Fruit fly (Drosophila melanogaster) whole organism, embryonic: ENCODE results near the gene CG5498.

Source experiments
- Bdp1 ChIP-seq: fragments of 200-800 bp; sonication (Bioruptor generic); optimal IDR thresholded peaks from 3 replicates; lab custom pipeline; 2016; ENCODE audit warnings: missing biosample characterization, missing genetic modification characterization
- Bgb ChIP-seq: fragments of 200-800 bp; sonication (Bioruptor generic); IDR thresholded peaks from 2 replicates; pipeline ENCODE4 v1.3.6; 2022; ENCODE audit warnings: missing biosample characterization, missing genetic modification characterization; ENCODE audit not compliant: partially characterized antibody
- CG10267 ChIP-seq: fragments of 200-800 bp; sonication (Bioruptor generic); optimal IDR thresholded peaks from 2 replicates; lab custom pipeline; 2018; ENCODE audit warnings: missing biosample characterization, mild to moderate bottlenecking, missing genetic modification characterization, moderate library complexity
- CG10321 ChIP-seq: fragments of 200-800 bp; sonication (Bioruptor generic); IDR thresholded peaks from 2 replicates; pipeline ENCODE4 v1.3.6; 2022; ENCODE audit warnings: missing biosample characterization, missing genetic modification characterization
- CG10654 ChIP-seq: fragments of 200-800 bp; sonication (Bioruptor generic); optimal IDR thresholded peaks from 2 replicates; lab custom pipeline; 2016; ENCODE audit warnings: missing biosample characterization, missing genetic modification characterization
- CG11504 ChIP-seq: fragments of 200-800 bp; sonication (Bioruptor generic); optimal IDR thresholded peaks from 3 replicates; lab custom pipeline; 2019; ENCODE audit warnings: missing biosample characterization, mild to moderate bottlenecking, missing genetic modification characterization, moderate library complexity
- CG12071 ChIP-seq: fragments of 200-800 bp; sonication (Bioruptor generic); optimal IDR thresholded peaks from 3 replicates; lab custom pipeline; 2018; ENCODE audit warnings: missing biosample characterization, mild to moderate bottlenecking, missing genetic modification characterization
- CG12659 ChIP-seq: fragments of 200-800 bp; sonication (Bioruptor generic); optimal IDR thresholded peaks from 3 replicates; lab custom pipeline; 2017; ENCODE audit warnings: mild to moderate bottlenecking, missing biosample characterization, missing genetic modification reagents, missing genetic modification characterization
- CG12744 ChIP-seq: fragments of 200-800 bp; sonication (Bioruptor generic); optimal IDR thresholded peaks from 2 replicates; lab custom pipeline; 2016; ENCODE audit warnings: missing biosample characterization, missing genetic modification characterization
- CG15073 ChIP-seq: fragments of 200-800 bp; sonication (Bioruptor generic); optimal IDR thresholded peaks from 2 replicates; lab custom pipeline; 2016; ENCODE audit warnings: missing biosample characterization, missing genetic modification characterization
- CG18262 ChIP-seq: fragments of 200-800 bp; optimal IDR thresholded peaks from 3 replicates; lab custom pipeline; 2019; ENCODE audit warnings: missing biosample characterization, mild to moderate bottlenecking, missing genetic modification characterization, moderate library complexity
- CG2889 ChIP-seq: fragments of 200-800 bp; sonication (Bioruptor generic); IDR thresholded peaks from 3 replicates; pipeline ENCODE4 v1.3.6; 2022; ENCODE audit warnings: missing biosample characterization, missing genetic modification characterization
- CG31365 ChIP-seq: fragments of 200-800 bp; sonication (Bioruptor generic); optimal IDR thresholded peaks from 2 replicates; lab custom pipeline; 2018; ENCODE audit warnings: missing biosample characterization, mild to moderate bottlenecking, missing genetic modification characterization
- CG31388 ChIP-seq: fragments of 200-800 bp; sonication (Bioruptor generic); optimal IDR thresholded peaks from 2 replicates; lab custom pipeline; 2016; ENCODE audit warnings: missing biosample characterization, missing genetic modification characterization
- CG34376 ChIP-seq: fragments of 200-800 bp; sonication (Bioruptor generic); optimal IDR thresholded peaks from 2 replicates; lab custom pipeline; 2018; ENCODE audit warnings: missing biosample characterization, mild to moderate bottlenecking, missing genetic modification characterization
- CG6175 ChIP-seq: fragments of 200-800 bp; sonication (Bioruptor generic); IDR thresholded peaks from 3 replicates; pipeline ENCODE4 v1.3.6; 2022; ENCODE audit warnings: missing biosample characterization, missing genetic modification characterization
- CG7963 ChIP-seq: fragments of 200-800 bp; sonication (Bioruptor generic); IDR thresholded peaks from 3 replicates; pipeline ENCODE4 v1.3.6; 2022; ENCODE audit warnings: missing biosample characterization, missing genetic modification characterization; ENCODE audit not compliant: partially characterized antibody
- CG8089 ChIP-seq: fragments of 200-800 bp; sonication (Bioruptor generic); optimal IDR thresholded peaks from 3 replicates; lab custom pipeline; 2016; ENCODE audit warnings: missing biosample characterization, missing genetic modification characterization
- CG8478 ChIP-seq: fragments of >200 bp; optimal IDR thresholded peaks from 2 replicates; lab custom pipeline; 2018
- CG8765 ChIP-seq: fragments of 200-800 bp; sonication (Bioruptor generic); IDR thresholded peaks from 2 replicates; pipeline ENCODE4 v1.3.6; 2022; ENCODE audit warnings: missing biosample characterization, missing genetic modification characterization
- CG9727 ChIP-seq: fragments of 200-800 bp; sonication (Bioruptor generic); optimal IDR thresholded peaks from 3 replicates; lab custom pipeline; 2017; ENCODE audit warnings: missing biosample characterization, mild to moderate bottlenecking, missing genetic modification characterization
- Dbx ChIP-seq: fragments of 200-800 bp; sonication (Bioruptor generic); IDR thresholded peaks from 3 replicates; pipeline ENCODE4 v1.3.6; 2022; ENCODE audit warnings: missing biosample characterization, missing genetic modification characterization
- Elba2 ChIP-seq: fragments of 200-800 bp; sonication (Bioruptor generic); optimal IDR thresholded peaks from 3 replicates; lab custom pipeline; 2016; ENCODE audit warnings: missing biosample characterization, missing genetic modification characterization
- Ets65A ChIP-seq: fragments of 200-800 bp; sonication (Bioruptor generic); peaks from one replicate; lab custom pipeline; 2016; ENCODE audit warnings: missing biosample characterization, missing genetic modification characterization
- Ets97D ChIP-seq: fragments of 200-800 bp; sonication (Bioruptor generic); optimal IDR thresholded peaks from 3 replicates; lab custom pipeline; 2016; ENCODE audit warnings: missing biosample characterization, missing genetic modification characterization
- GATAe ChIP-seq: fragments of 200-800 bp; sonication (Bioruptor generic); conservative IDR thresholded peaks from 2 replicates; pipeline ENCODE4 v1.3.6; 2022; ENCODE audit warnings: missing biosample characterization, missing genetic modification characterization
- HLH4C ChIP-seq: fragments of 200-800 bp; sonication (Bioruptor generic); IDR thresholded peaks from 3 replicates; pipeline ENCODE4 v1.3.6; 2022; ENCODE audit warnings: missing biosample characterization, missing genetic modification characterization; ENCODE audit not compliant: partially characterized antibody
- HmgZ ChIP-seq: fragments of 200-800 bp; sonication (Bioruptor generic); optimal IDR thresholded peaks from 2 replicates; lab custom pipeline; 2018; ENCODE audit warnings: missing biosample characterization, mild to moderate bottlenecking, missing genetic modification characterization
- Hr3 ChIP-seq: fragments of 200-800 bp; sonication (Bioruptor generic); optimal IDR thresholded peaks from 3 replicates; lab custom pipeline; 2016; ENCODE audit warnings: missing biosample characterization, missing genetic modification characterization
- Kr ChIP-seq: fragments of 200-800 bp; sonication (Bioruptor generic); optimal IDR thresholded peaks from 2 replicates; lab custom pipeline; 2017; ENCODE audit warnings: missing biosample characterization, mild to moderate bottlenecking, missing genetic modification characterization
- MESR4 ChIP-seq: fragments of 200-800 bp; sonication (Bioruptor generic); optimal IDR thresholded peaks from 2 replicates; lab custom pipeline; 2018; ENCODE audit warnings: missing biosample characterization, mild to moderate bottlenecking, missing genetic modification characterization, moderate library complexity
- Mrtf ChIP-seq: fragments of 200-800 bp; sonication (Bioruptor generic); IDR thresholded peaks from 3 replicates; pipeline ENCODE4 v1.3.6; 2022; ENCODE audit warnings: missing biosample characterization, missing genetic modification characterization
- NC2α ChIP-seq: fragments of 200-800 bp; sonication (Bioruptor generic); optimal IDR thresholded peaks from 2 replicates; lab custom pipeline; 2016; ENCODE audit warnings: missing biosample characterization, missing genetic modification characterization
- Ptx1 ChIP-seq: fragments of 200-800 bp; sonication (Bioruptor generic); IDR thresholded peaks from 2 replicates; pipeline ENCODE4 v1.3.6; 2022; ENCODE audit warnings: missing biosample characterization, missing genetic modification characterization
- Six4 ChIP-seq: fragments of 200-800 bp; sonication (Bioruptor generic); optimal IDR thresholded peaks from 2 replicates; lab custom pipeline; 2016; ENCODE audit warnings: missing biosample characterization, missing genetic modification characterization
- YL-1 ChIP-seq: fragments of 200-800 bp; sonication (Bioruptor generic); optimal IDR thresholded peaks from 3 replicates; lab custom pipeline; 2017; ENCODE audit warnings: missing biosample characterization, mild to moderate bottlenecking, missing genetic modification characterization
- amos ChIP-seq: fragments of 200-800 bp; sonication (Bioruptor generic); IDR thresholded peaks from 2 replicates; pipeline ENCODE4 v1.3.6; 2022; ENCODE audit warnings: missing biosample characterization, missing genetic modification characterization; ENCODE audit not compliant: partially characterized antibody
- ash1 ChIP-seq: fragments of 200-800 bp; sonication (Bioruptor generic); optimal IDR thresholded peaks from 2 replicates; lab custom pipeline; 2018; ENCODE audit warnings: missing biosample characterization, mild to moderate bottlenecking, missing genetic modification characterization
- cad ChIP-seq: fragments of >200 bp; optimal IDR thresholded peaks from 2 replicates; lab custom pipeline; 2017; ENCODE audit warnings: missing biosample characterization, missing genetic modification characterization
- chm ChIP-seq: fragments of 200-800 bp; sonication (Bioruptor generic); IDR thresholded peaks from 2 replicates; pipeline ENCODE4 v1.3.6; 2022; ENCODE audit warnings: missing biosample characterization, missing genetic modification characterization
- dan ChIP-seq: fragments of 200-800 bp; sonication (Bioruptor generic); IDR thresholded peaks from 2 replicates; pipeline ENCODE4 v1.3.6; 2022; ENCODE audit warnings: missing biosample characterization, missing genetic modification characterization
- dm ChIP-seq: fragments of 200-800 bp; sonication (Bioruptor generic); optimal IDR thresholded peaks from 3 replicates; lab custom pipeline; 2016; ENCODE audit warnings: missing biosample characterization, missing genetic modification characterization
- dmrt11E ChIP-seq: fragments of 200-800 bp; sonication (Bioruptor generic); optimal IDR thresholded peaks from 3 replicates; lab custom pipeline; 2018; ENCODE audit warnings: missing biosample characterization, mild to moderate bottlenecking, missing genetic modification characterization, moderate library complexity
- ems ChIP-seq: fragments of 200-800 bp; sonication (Bioruptor generic); optimal IDR thresholded peaks from 3 replicates; lab custom pipeline; 2016; ENCODE audit warnings: missing biosample characterization, missing genetic modification characterization
- fd64A ChIP-seq: fragments of 200-800 bp; sonication (Bioruptor generic); optimal IDR thresholded peaks from 3 replicates; lab custom pipeline; 2018; ENCODE audit warnings: missing biosample characterization, mild to moderate bottlenecking, missing genetic modification characterization
- kay ChIP-seq: fragments of 200-800 bp; sonication (Bioruptor generic); optimal IDR thresholded peaks from 2 replicates; lab custom pipeline; 2016; ENCODE audit warnings: missing biosample characterization, missing genetic modification characterization
- lbe ChIP-seq: fragments of 200-800 bp; sonication (Bioruptor generic); optimal IDR thresholded peaks from 2 replicates; lab custom pipeline; 2016; ENCODE audit warnings: missing biosample characterization, mild to moderate bottlenecking, missing genetic modification characterization
- p53 ChIP-seq: fragments of 200-800 bp; sonication (Bioruptor generic); optimal IDR thresholded peaks from 2 replicates; lab custom pipeline; 2016; ENCODE audit warnings: missing biosample characterization, missing genetic modification characterization
- salm ChIP-seq: fragments of 200-800 bp; sonication (Bioruptor generic); optimal IDR thresholded peaks from 2 replicates; lab custom pipeline; 2018; ENCODE audit warnings: missing biosample characterization, mild to moderate bottlenecking, missing genetic modification characterization
- tap ChIP-seq: fragments of 200-800 bp; optimal IDR thresholded peaks from 3 replicates; lab custom pipeline; 2019; ENCODE audit warnings: missing biosample characterization, mild to moderate bottlenecking, missing genetic modification characterization, moderate library complexity
- unpg ChIP-seq: fragments of 200-800 bp; sonication (Bioruptor generic); optimal IDR thresholded peaks from 3 replicates; lab custom pipeline; 2018; ENCODE audit warnings: missing biosample characterization, mild to moderate bottlenecking, missing genetic modification characterization, moderate library complexity

Gene CG5498

dm6 chr3L:20349333-20349924 lies 34.5 kb downstream of the CG5498 start (continued):
- TF ChIP-seq CG10321 (GFP tag; lab: Robert Waterston, UW) (no peak), CG12659 (GFP tag; lab: Kevin White, UChicago) (no peak), YL-1 (GFP tag; lab: Kevin White, UChicago) (peak; percentile 53), cad (no peak), CG10267 (tag; lab: Kevin White, UChicago) (no peak), CG10654 (GFP tag; lab: Kevin White, UChicago) (no peak), ems (GFP tag; lab: Kevin White, UChicago) (no peak), lbe (GFP tag; lab: Kevin White, UChicago) (no peak), dan (GFP tag; lab: Robert Waterston, UW) (no peak), CG34376 (GFP tag; lab: Kevin White, UChicago) (peak; percentile 26), NC2α (GFP tag; lab: Kevin White, UChicago) (no peak), CG7963 (GFP tag; lab: Robert Waterston, UW) (peak; percentile 34; the same call in 1 of the 3 replicates), ash1 (no peak), salm (no peak), Ets65A (GFP tag; lab: Kevin White, UChicago) (no peak), fd64A (GFP tag; lab: Kevin White, UChicago) (no peak), HmgZ (tag; lab: Kevin White, UChicago) (peak; percentile 0), CG12071 (GFP tag; lab: Kevin White, UChicago) (no peak), CG31365 (tag; lab: Kevin White, UChicago) (no peak), kay (GFP tag; lab: Kevin White, UChicago) (no peak), HLH4C (GFP tag; lab: Robert Waterston, UW) (no peak), CG8089 (GFP tag; lab: Kevin White, UChicago) (no peak), Bdp1 (no peak), CG31388 (GFP tag; lab: Kevin White, UChicago) (no peak), CG6175 (GFP tag; lab: Robert Waterston, UW) (no peak), Dbx (GFP tag; lab: Robert Waterston, UW) (no peak), CG8478 (lab: Kevin White, UChicago) (peak; percentile 41), dm (GFP tag; lab: Kevin White, UChicago) (peak; percentile 45), Bgb (GFP tag; lab: Robert Waterston, UW) (peak; percentile 23; the same call in 1 of the 2 replicates), CG2889 (GFP tag; lab: Robert Waterston, UW) (no peak), p53 (GFP tag; lab: Kevin White, UChicago) (no peak), unpg (GFP tag; lab: Kevin White, UChicago) (no peak), Mrtf (no peak), CG12744 (GFP tag; lab: Kevin White, UChicago) (no peak), CG11504 (tag; lab: Kevin White, UChicago) (no peak), GATAe (GFP tag; lab: Robert Waterston, UW) (no peak), Six4 (GFP tag; lab: Kevin White, UChicago) (no peak), Hr3 (GFP tag; lab: Kevin White, UChicago) (no peak), Elba2 (GFP tag; lab: Kevin White, UChicago) (peak; percentile 98), MESR4 (no peak), tap (no peak), chm (GFP tag; lab: Robert Waterston, UW) (no peak; the same call in 1 of the 2 replicates), CG9727 (GFP tag; lab: Kevin White, UChicago) (no peak), Kr (no peak), CG8765 (GFP tag; lab: Robert Waterston, UW) (no peak), CG15073 (GFP tag; lab: Kevin White, UChicago) (no peak), Ets97D (GFP tag; lab: Kevin White, UChicago) (no peak), CG18262 (tag; lab: Kevin White, UChicago) (no peak), amos (GFP tag; lab: Robert Waterston, UW) (peak; percentile 11; the same call in 1 of the 2 replicates), dmrt11E (tag; lab: Kevin White, UChicago) (no peak), Ptx1 (GFP tag; lab: Robert Waterston, UW) (no peak)
